Fruit fly (Drosophila melanogaster) S2 (cell line): ENCODE measurements around the gene CG42268.

Source experiments
- CG8478 ChIP-seq: fragments of >200 bp; optimal IDR thresholded peaks from 2 replicates; lab custom pipeline; 2018
- CTCF ChIP-seq, 2 experiments: fragments of >200 bp; optimal IDR thresholded peaks; 2 replicates each; lab custom pipeline; 2018

DNA sequence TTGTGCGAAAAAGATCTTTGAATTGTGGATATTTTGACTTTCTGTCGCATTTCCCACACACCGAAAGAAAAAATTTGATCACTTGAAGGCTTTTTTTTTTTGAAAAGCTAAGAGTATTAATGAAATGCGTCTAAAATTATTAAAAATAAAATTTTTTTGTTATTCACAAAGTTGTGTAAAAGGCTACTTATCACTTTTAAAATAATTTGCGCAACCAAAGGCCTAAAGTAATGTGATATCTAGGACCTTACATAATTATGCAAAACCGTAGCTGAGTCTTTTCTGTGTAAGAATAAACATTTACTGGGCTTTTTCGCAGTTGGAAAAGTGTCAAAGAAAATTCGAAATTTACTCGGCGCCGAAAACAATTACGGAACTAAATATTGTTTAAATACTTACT lies 4.1 kb upstream of the CG42268 start:
- TF ChIP-seq CG8478 (lab: Kevin White, UChicago): no peak
- TF ChIP-seq CTCF (optimal IDR thresholded peaks at IDR 0.05; lab: Kevin White, UChicago): no peak
